Worm (Caenorhabditis elegans): ENCODE data around the gene Y22D7AL.15.

Y22D7AL.15 gene

ce11 chrIII:1652925-1653324, 6.7 kb downstream of the Y22D7AL.15 start:
- TF ChIP-seq nfya-1 (tag; optimal IDR thresholded peaks at IDR 0.05) (no peak), ceh-31 (tag; optimal IDR thresholded peaks at IDR 0.05) (no peak), pqm-1 (tag; optimal IDR thresholded peaks at IDR 0.05) (no peak), unc-86 (tag; optimal IDR thresholded peaks at IDR 0.05) (no peak), lin-11 (tag; optimal IDR thresholded peaks at IDR 0.05) (no peak), unc-3 (GFP tag; conservative IDR thresholded peaks at IDR 0.05) (no peak), unc-3 (tag; optimal IDR thresholded peaks at IDR 0.05) (no peak), T23F11.4 (GFP tag; optimal IDR thresholded peaks at IDR 0.05) (no peak), ceh-24 (tag; optimal IDR thresholded peaks at IDR 0.05) (no peak)

DNA sequence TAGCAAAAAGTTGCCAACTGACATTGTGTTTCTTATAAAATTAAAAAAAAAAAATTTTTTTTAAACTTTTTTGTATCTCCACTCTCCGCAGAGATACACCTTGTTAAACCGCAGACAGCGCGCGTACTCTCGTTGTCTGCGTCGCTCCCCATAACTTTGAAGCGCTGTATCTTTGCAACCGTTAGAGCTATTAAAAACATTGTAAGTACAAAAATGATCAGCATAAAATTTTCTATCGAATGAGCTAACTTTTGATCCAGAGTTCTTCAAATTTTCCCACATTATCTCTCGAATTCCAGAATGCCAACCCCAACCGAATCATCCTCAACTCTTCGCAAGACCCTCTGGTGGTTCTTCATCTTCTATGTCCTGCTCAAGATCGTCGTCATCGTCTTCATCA, 7.5 kb downstream of the Y22D7AL.15 start, which contains the start of gene Y22D7AL.1:
TSS of gene Y22D7AL.1 (plus strand) at position 301 of the 400 bp plus-strand sequence.
- TF ChIP-seq hlh-6 (tag; optimal IDR thresholded peaks at IDR 0.05), result no peak
- TF ChIP-seq tbx-2 (tag; optimal IDR thresholded peaks at IDR 0.05), result no peak
- no peak for TF ChIP-seq ceh-30 (tag; optimal IDR thresholded peaks at IDR 0.05)
- no peak for TF ChIP-seq ceh-45 (GFP tag; IDR thresholded peaks at IDR 0.05)
- no peak for TF ChIP-seq pha-4 (tag; optimal IDR thresholded peaks at IDR 0.05)
- no peak for TF ChIP-seq nhr-232 (tag; optimal IDR thresholded peaks at IDR 0.05)
- no peak for TF ChIP-seq pat-9 (tag; optimal IDR thresholded peaks at IDR 0.05)
- no peak for TF ChIP-seq dmd-4 (tag; optimal IDR thresholded peaks at IDR 0.05; ENCODE audit: borderline replicate concordance)

DNA sequence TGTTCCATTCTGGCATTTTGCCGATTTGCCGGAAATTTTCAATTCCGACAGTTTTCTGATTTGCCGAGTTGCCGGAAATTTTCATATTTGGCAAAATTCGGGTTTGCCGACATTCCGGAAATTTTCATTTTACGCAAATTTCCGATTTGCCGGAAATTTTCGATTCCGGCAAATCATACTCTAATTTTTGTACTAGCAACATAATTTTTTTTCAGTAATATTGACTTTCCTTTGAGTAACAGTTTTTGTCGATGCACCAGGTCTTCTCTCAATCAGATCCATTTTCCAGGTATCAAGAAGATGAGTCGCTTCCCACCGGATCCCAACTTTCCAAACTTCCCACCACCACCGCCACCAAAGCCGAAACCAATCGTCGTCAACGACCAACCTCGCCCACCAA, 18.5 kb downstream of the Y22D7AL.15 start, which contains the start of gene Y22D7AL.3:
TSS of gene Y22D7AL.3 (plus strand) at position 301 of the 400 bp plus-strand sequence.
- TF ChIP-seq che-1 (tag; optimal IDR thresholded peaks at IDR 0.05), result no peak

DNA sequence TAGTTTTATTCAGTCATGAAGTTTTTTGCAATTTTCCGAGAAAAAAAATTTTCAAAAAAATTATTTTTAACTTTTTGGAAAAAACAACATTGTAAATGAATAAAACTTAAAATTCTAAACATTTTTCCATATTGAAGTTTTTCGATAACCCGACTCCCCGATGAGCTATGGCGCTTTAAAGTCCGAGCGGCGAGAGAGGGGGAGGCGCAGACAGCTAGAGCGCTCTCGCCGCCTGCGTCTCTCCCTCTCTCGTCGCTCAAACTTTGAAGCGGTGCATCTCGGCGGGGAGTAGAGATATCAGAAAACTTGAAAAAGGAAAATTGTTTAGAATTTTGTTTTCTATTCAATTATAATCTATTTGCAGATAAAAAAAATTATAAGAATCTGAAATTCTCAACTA, 21.3 kb downstream of the Y22D7AL.15 start:
- TF ChIP-seq sox-4 (tag; optimal IDR thresholded peaks at IDR 0.05) (no peak), dmd-4 (tag; optimal IDR thresholded peaks at IDR 0.05; ENCODE audit: borderline replicate concordance) (no peak), elt-4 (tag; optimal IDR thresholded peaks at IDR 0.05) (no peak), unc-42 (tag; optimal IDR thresholded peaks at IDR 0.05) (no peak), pqm-1 (tag; optimal IDR thresholded peaks at IDR 0.05) (no peak), ceh-24 (tag; optimal IDR thresholded peaks at IDR 0.05) (no peak), ahr-1 (tag; optimal IDR thresholded peaks at IDR 0.05) (no peak), ceh-6 (GFP tag; optimal IDR thresholded peaks at IDR 0.05) (no peak), ref-2 (tag; optimal IDR thresholded peaks at IDR 0.05) (no peak), nhr-232 (tag; optimal IDR thresholded peaks at IDR 0.05) (no peak), lim-6 (tag; optimal IDR thresholded peaks at IDR 0.05) (no peak), K02D7.2 (tag; optimal IDR thresholded peaks at IDR 0.05) (no peak), mec-3 (tag; optimal IDR thresholded peaks at IDR 0.05; ENCODE audit: borderline replicate concordance) (no peak), lin-11 (tag; optimal IDR thresholded peaks at IDR 0.05) (no peak), pat-9 (tag; optimal IDR thresholded peaks at IDR 0.05) (no peak), pag-3 (tag; optimal IDR thresholded peaks at IDR 0.05; ENCODE audit: borderline replicate concordance) (no peak), pha-2 (tag; optimal IDR thresholded peaks at IDR 0.05) (no peak), ceh-48 (tag; optimal IDR thresholded peaks at IDR 0.05) (no peak), nhr-11 (tag; optimal IDR thresholded peaks at IDR 0.05) (no peak), sdc-2 (tag; optimal IDR thresholded peaks at IDR 0.05) (no peak)

- TF ChIP-seq hlh-8 (tag; optimal IDR thresholded peaks at IDR 0.05) (no peak), syd-9 (tag; optimal IDR thresholded peaks at IDR 0.05) (no peak), K02D7.2 (tag; optimal IDR thresholded peaks at IDR 0.05) (no peak), madf-2 (tag; optimal IDR thresholded peaks at IDR 0.05) (no peak), ceh-19 (GFP tag; optimal IDR thresholded peaks at IDR 0.05) (no peak), sox-4 (tag; optimal IDR thresholded peaks at IDR 0.05) (no peak), rnt-1 (tag; optimal IDR thresholded peaks at IDR 0.05) (no peak), ama-1 (optimal IDR thresholded peaks at IDR 0.05) (no peak), pha-4 (tag; optimal IDR thresholded peaks at IDR 0.05) (no peak), sdc-2 (tag; optimal IDR thresholded peaks at IDR 0.05) (no peak), nhr-232 (tag; optimal IDR thresholded peaks at IDR 0.05) (no peak), npax-4 (tag; optimal IDR thresholded peaks at IDR 0.05) (no peak), ceh-31 (tag; optimal IDR thresholded peaks at IDR 0.05) (no peak), pros-1 (tag; optimal IDR thresholded peaks at IDR 0.05) (no peak), ceh-2 (tag; optimal IDR thresholded peaks at IDR 0.05) (no peak), tbx-2 (tag; optimal IDR thresholded peaks at IDR 0.05) (no peak), pax-1 (tag; optimal IDR thresholded peaks at IDR 0.05) (no peak), ceh-34 (tag; optimal IDR thresholded peaks at IDR 0.05) (no peak)
Measured at ce11 chrIII:1634270-1634669, 25.4 kb downstream of the Y22D7AL.15 start, which contains the start of gene Y22D7AL.11. Gene Y22D7AL.11 (minus strand): TSS chrIII:1634370.
